Worm (Caenorhabditis elegans) whole organism, L1 larva: ENCODE measurements around the gene F54D10.8.

ENCODE experiments used
- ceh-82 ChIP-seq, 3 experiments: fragments of 150-350 bp in 1 of 3; sonication (generic microtip) in 2 of 3; optimal IDR thresholded peaks; 2 replicates each; lab custom pipeline; 2014 to 2017; ENCODE audit warnings: missing biosample characterization in 3 of 3, missing genetic modification characterization in 3 of 3
- fkh-10 ChIP-seq: sonication (generic microtip); optimal IDR thresholded peaks from 2 replicates; lab custom pipeline; 2017; ENCODE audit warnings: missing biosample characterization, missing genetic modification reagents, missing genetic modification characterization
- irx-1 ChIP-seq: sonication (generic microtip); optimal IDR thresholded peaks from 2 replicates; lab custom pipeline; 2016; ENCODE audit warnings: missing genetic modification characterization, missing compliant biosample characterization
- nhr-237 ChIP-seq: fragments of 150-350 bp; optimal IDR thresholded peaks from 2 replicates; lab custom pipeline; 2014; ENCODE audit warnings: missing biosample characterization, missing genetic modification characterization
- nhr-77 ChIP-seq: fragments of 150-350 bp; optimal IDR thresholded peaks from 2 replicates; lab custom pipeline; 2014; ENCODE audit warnings: missing biosample characterization, missing genetic modification characterization

DNA sequence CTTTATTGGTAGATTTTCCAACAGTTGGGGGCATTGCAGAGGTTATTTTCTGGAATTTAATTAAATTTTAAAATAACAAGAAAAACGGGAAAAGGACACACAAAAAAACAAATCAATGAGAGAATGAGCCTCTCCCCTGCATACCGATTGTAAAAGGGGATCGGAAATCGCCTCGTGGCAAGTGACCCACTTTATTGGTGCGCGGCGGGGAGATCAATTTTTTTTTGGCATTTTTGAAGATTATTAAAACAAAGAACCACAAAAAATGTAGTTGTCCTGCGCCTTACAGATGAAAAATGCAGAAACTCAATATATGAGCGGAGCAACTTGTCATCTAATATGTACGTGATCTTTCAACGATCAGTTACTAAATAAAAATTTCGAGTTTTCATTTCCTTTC is 6.5 kb downstream of the F54D10.8 start, which contains the start of gene F54D10.7:
- TF ChIP-seq irx-1, result no peak
- TF ChIP-seq ceh-82 (tag; optimal IDR thresholded peaks at IDR 0.05; lab: Kevin White, UChicago), result no peak
- no peak for TF ChIP-seq nhr-237
- no peak for TF ChIP-seq fkh-10 (GFP tag; lab: Kevin White, UChicago)
- TF ChIP-seq nhr-77 (tag; lab: Kevin White, UChicago), result no peak
